Worm (Caenorhabditis elegans): ENCODE data around the gene htp-2.

DNA sequence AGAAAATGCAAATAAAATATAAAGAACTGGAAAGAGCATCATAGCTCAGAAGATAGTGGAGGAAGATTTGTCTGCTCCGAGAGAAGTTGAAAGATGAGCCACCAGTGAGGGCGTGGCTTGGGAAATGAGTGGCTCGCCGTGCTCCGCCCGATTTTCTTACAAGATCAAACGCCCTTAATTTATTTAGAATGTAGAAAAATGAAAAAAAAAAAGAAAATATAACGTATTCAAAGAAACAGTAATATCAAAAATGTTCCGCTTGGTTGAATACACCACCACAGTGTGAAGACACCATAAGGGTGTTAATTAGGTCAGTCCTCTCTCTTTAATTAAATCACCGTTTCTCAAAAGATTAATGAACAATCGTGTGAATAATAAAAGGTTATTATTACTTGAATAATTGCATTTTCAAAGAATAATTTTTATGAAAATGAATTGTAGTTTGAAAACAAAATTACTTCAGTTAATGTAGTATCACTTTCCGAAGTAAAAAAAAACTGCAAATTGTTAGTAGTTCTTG lies 16.9 kb upstream of the htp-2 start, which contains the start of gene sfrp-1:
- TF ChIP-seq fkh-10 (GFP tag; optimal IDR thresholded peaks at IDR 0.05) (no peak), unc-39 (tag; optimal IDR thresholded peaks at IDR 0.05) (no peak), ztf-11 (tag; optimal IDR thresholded peaks at IDR 0.05) (no peak), pha-4 (tag; optimal IDR thresholded peaks at IDR 0.05) (no peak), elt-2 (tag; optimal IDR thresholded peaks at IDR 0.05) (no peak), egl-27 (tag; optimal IDR thresholded peaks at IDR 0.05) (no peak), nhr-23 (tag; optimal IDR thresholded peaks at IDR 0.05) (no peak), nhr-76 (tag; optimal IDR thresholded peaks at IDR 0.05) (no peak), elt-1 (tag; optimal IDR thresholded peaks at IDR 0.05) (no peak), ama-1 (optimal IDR thresholded peaks at IDR 0.05) (no peak), ceh-9 (tag; optimal IDR thresholded peaks at IDR 0.05) (no peak)
